Worm (Caenorhabditis elegans): Measurements from ENCODE around the gene Y69H2.3.

- TF ChIP-seq aly-2 (tag; optimal IDR thresholded peaks at IDR 0.05) (no peak), pha-4 (GFP tag; IDR thresholded peaks at IDR 0.05) (no peak), pha-4 (tag; optimal IDR thresholded peaks at IDR 0.05) (no peak), vab-7 (GFP tag; IDR thresholded peaks at IDR 0.05) (no peak), hlh-30 (tag; optimal IDR thresholded peaks at IDR 0.05; ENCODE audit: insufficient read depth) (no peak), snpc-4 (tag; optimal IDR thresholded peaks at IDR 0.05) (no peak), daf-16 (GFP tag; optimal IDR thresholded peaks at IDR 0.05) (no peak), daf-16 (tag; optimal IDR thresholded peaks at IDR 0.05) (no peak)
These were observed 42.2 kb upstream of the Y69H2.3 start, which contains the start of gene Y17D7C.1 for ce11 chrV:18706063-18706620.

Measured in whole organism, L4 larva.